Worm (Caenorhabditis elegans) whole organism, midembryonic: Measurements from ENCODE around the gene C07D10.6.

ENCODE experiments used
- T22C8.4 ChIP-seq: fragments of 200-800 bp; sonication (Bioruptor generic); IDR thresholded peaks from 2 replicates; pipeline ENCODE4 v1.3.6; 2022; ENCODE audit warnings: missing genetic modification characterization, missing compliant biosample characterization
- cog-1 ChIP-seq: sonication (generic microtip); optimal IDR thresholded peaks from 2 replicates; lab custom pipeline; 2016; ENCODE audit warnings: missing genetic modification characterization, missing compliant biosample characterization
- flt-1 ChIP-seq: fragments of 200-800 bp; sonication (Bioruptor generic); IDR thresholded peaks from 2 replicates; pipeline ENCODE4 v1.3.6; 2022; ENCODE audit warnings: missing genetic modification characterization, missing compliant biosample characterization
- klf-2 ChIP-seq: fragments of 200-800 bp; sonication (Bioruptor generic); conservative IDR thresholded peaks from 2 replicates; pipeline ENCODE4 v1.3.6; 2022; ENCODE audit warnings: missing genetic modification reagents, missing genetic modification characterization, missing compliant biosample characterization
- med-1 ChIP-seq: sonication (generic microtip); optimal IDR thresholded peaks from 2 replicates; lab custom pipeline; 2017; ENCODE audit warnings: missing genetic modification characterization, mild to moderate bottlenecking, missing compliant biosample characterization, antibody characterized with exemption, missing genetic modification reagents; ENCODE audit not compliant: insufficient read depth
- ref-1 ChIP-seq: fragments of 200-800 bp; sonication (Bioruptor generic); conservative IDR thresholded peaks from 2 replicates; pipeline ENCODE4 v1.3.6; 2022; ENCODE audit warnings: missing genetic modification reagents, missing genetic modification characterization, missing compliant biosample characterization
- tab-1 ChIP-seq: fragments of 200-800 bp; sonication (Bioruptor generic); IDR thresholded peaks from 2 replicates; pipeline ENCODE4 v1.3.6; 2022; ENCODE audit warnings: missing genetic modification characterization, missing compliant biosample characterization
- ztf-23 ChIP-seq: fragments of 200-800 bp; sonication (Bioruptor generic); IDR thresholded peaks from 2 replicates; pipeline ENCODE4 v1.3.6; 2022; ENCODE audit warnings: missing genetic modification reagents, missing genetic modification characterization, missing compliant biosample characterization

DNA sequence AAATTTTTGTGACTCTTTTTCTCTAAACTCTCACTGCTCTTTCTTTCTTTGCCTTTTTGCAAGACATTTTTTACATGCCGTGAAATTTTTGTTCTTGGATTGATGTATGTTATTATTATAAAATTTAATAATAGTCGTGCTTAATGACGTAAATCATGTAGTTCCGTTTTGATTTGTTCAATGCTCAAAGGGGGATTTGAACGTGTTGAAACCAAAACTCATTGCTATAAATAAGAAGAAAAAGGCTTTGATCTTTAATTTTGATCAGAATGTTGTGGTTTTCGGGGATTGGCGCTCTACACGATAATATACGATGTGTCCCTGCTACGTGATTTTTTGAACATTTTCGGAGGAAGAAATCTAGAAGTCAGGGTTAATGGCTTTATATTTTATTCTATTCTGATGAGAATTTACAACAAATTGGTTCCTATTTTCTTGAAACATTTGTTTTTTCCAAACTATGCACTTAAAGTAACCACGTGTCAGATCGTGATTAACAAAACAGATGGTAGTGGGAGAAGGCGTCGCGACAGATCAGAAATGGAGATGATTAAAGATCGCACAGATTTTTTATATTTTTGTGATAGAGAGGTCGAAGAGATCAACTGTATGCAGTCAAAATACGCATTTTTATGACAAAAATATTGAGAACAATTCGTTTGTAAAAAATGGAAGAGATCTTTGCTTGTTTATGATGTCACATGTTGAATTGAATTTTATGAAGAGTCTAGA is 37.4 kb upstream of the C07D10.6 start:
- TF ChIP-seq tab-1 (GFP tag; lab: Robert Waterston, UW) (no peak), klf-2 (GFP tag; lab: Robert Waterston, UW) (no peak), ztf-23 (no peak), med-1 (GFP tag; lab: Kevin White, UChicago) (no peak), flt-1 (GFP tag; lab: Robert Waterston, UW) (no peak), ref-1 (no peak), cog-1 (no peak), T22C8.4 (no peak)
